Fruit fly (Drosophila melanogaster): ENCODE measurements around the gene Mst84Db.

- TF ChIP-seq CG15710 (tag; optimal IDR thresholded peaks at IDR 0.05) (no peak), CG10348 (GFP tag; IDR thresholded peaks at IDR 0.05) (no peak), EcR (GFP tag; optimal IDR thresholded peaks at IDR 0.05) (no peak), D1 (tag; optimal IDR thresholded peaks at IDR 0.05) (no peak), Snoo (tag; optimal IDR thresholded peaks at IDR 0.05) (no peak), Pif1B (GFP tag; optimal IDR thresholded peaks at IDR 0.05) (no peak), CG14655 (GFP tag; optimal IDR thresholded peaks at IDR 0.05) (no peak), CG4496 (GFP tag; IDR thresholded peaks at IDR 0.05) (no peak), CG8301 (tag; optimal IDR thresholded peaks at IDR 0.05) (no peak), Ets98B (GFP tag; IDR thresholded peaks at IDR 0.05) (no peak), gl (tag; optimal IDR thresholded peaks at IDR 0.05) (no peak), fd96Ca (GFP tag; IDR thresholded peaks at IDR 0.05) (no peak)
Observed at dm6 chr3R:7394047-7394446, 28.6 kb upstream of the Mst84Db start.
